Worm (Caenorhabditis elegans): Measurements from ENCODE around the gene Y105C5A.1285.
"Not testable (repeated sequence)": the region's sequence is repeated elsewhere in the genome, so short reads cannot be mapped to it uniquely, and the experiment has no call there.

DNA sequence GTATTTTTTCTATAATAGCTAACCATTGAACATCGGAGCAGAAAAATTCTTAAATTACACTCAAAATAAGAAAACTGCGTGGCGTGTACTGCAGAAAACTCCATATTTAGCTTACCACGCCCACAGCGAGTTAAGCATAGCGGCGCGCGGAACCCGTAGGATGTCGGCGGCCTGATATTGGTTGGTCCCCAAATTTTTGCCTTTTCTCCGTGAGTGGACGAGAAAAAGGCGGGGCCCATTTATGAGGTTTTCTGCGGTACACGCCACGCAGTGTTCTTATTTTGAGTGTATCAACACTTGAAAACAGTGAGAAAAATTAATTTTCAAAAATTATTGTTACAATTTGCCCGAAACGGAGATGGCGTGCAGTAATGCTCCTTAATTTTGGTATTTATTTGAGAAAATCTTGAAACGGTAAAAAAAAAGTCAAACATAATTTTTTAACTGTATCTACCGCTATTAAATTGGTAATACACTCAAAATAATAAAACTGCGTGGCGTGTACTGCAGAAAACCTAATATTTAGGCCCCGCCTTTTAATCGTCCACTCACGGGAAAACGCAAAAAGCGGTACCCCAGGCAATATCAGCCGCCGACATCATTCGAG, 48.5 kb upstream of the Y105C5A.1285 start:
- not testable (repeated sequence) for TF ChIP-seq hpl-2 (GFP tag; optimal IDR thresholded peaks at IDR 0.05); lin-35 (GFP tag; optimal IDR thresholded peaks at IDR 0.05); C04F5.9 (tag; optimal IDR thresholded peaks at IDR 0.05); ztf-11 (tag; optimal IDR thresholded peaks at IDR 0.05); sptf-1 (tag; optimal IDR thresholded peaks at IDR 0.05); zag-1 (tag; optimal IDR thresholded peaks at IDR 0.05); fkh-4 (tag; optimal IDR thresholded peaks at IDR 0.05; ENCODE audit: borderline replicate concordance); mdl-1 (tag; optimal IDR thresholded peaks at IDR 0.05); elt-2 (tag; optimal IDR thresholded peaks at IDR 0.05)
- TF ChIP-seq snpc-4 (tag; optimal IDR thresholded peaks at IDR 0.05): peak; percentile 30
